Worm (Caenorhabditis elegans): ENCODE data around the gene zig-8.

- no peak for TF ChIP-seq nhr-237 (tag; optimal IDR thresholded peaks at IDR 0.05)
- no peak for TF ChIP-seq nhr-2 (tag; optimal IDR thresholded peaks at IDR 0.05)
- no peak for TF ChIP-seq pha-4 (tag; optimal IDR thresholded peaks at IDR 0.05)
- TF ChIP-seq mep-1 (tag; optimal IDR thresholded peaks at IDR 0.05): no peak
- TF ChIP-seq ztf-11 (tag; optimal IDR thresholded peaks at IDR 0.05): no peak
- no peak for TF ChIP-seq unc-62 (GFP tag; optimal IDR thresholded peaks at IDR 0.05)
Measured at ce11 chrIII:13087437-13087836, 32.2 kb upstream of the zig-8 start.

Measured in whole organism, mixed stage, embryonic.